Worm (Caenorhabditis elegans): ENCODE data around the gene K02F6.5.

DNA sequence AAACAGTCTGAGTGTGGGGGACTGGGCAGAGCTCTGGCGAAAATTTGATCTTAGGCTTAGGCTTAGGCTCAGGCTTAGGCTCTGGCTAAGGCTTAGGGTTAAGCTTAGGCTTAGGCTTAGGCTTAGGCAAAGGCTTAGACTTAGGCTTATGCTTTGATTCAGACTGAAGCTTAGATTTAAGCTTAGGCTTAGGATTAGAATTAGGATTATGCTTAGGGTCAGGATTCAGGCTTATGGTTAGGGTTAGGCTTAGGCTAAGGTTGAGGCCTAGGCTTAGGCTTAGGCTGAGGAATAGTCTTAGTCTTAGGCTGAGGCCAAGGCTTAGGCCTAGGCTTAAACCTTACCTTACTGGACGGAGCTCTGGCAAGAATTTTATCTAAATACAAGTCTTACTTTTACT, 7.7 kb upstream of the K02F6.5 start:
- no peak for TF ChIP-seq him-1 (tag; optimal IDR thresholded peaks at IDR 0.05)
- no peak for TF ChIP-seq W03F9.2 (tag; optimal IDR thresholded peaks at IDR 0.05)
- TF ChIP-seq dao-5 (tag; optimal IDR thresholded peaks at IDR 0.05), result no peak
